Worm (Caenorhabditis elegans): ENCODE measurements around the gene F13H10.1.

DNA sequence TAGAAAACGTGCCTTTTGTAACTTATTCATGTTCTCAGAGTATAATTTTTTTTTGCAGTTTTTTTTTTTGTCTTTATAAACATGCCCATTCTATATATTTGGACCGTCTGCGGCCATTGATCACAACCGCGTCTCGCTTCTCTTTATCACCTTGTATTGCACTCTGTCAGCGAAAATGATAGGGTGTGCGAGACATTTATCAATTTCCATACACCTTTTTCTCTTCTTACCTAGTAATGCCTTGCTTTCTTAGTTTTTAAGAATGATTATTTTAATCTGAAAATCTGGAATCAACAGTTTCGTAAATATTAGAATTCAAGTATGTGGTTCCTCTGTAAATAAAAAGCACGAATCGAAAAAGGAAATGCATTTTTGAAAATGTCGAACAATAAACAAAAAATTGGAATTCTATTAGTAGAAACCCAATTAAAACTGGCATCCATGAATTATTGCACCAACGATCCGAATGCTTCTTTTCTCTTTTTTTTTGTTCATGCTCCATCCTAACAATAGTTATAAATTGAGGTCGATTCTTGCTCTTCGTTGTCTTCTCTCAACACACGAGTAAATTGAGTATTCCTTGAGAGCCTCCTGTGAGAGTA, 32.8 kb downstream of the F13H10.1 start:
- TF ChIP-seq snpc-4 (tag; optimal IDR thresholded peaks at IDR 0.05) (no peak), sma-9 (GFP tag; optimal IDR thresholded peaks at IDR 0.05) (no peak), sma-9 (tag; optimal IDR thresholded peaks at IDR 0.05) (no peak)

Data from whole organism, L2 larva.